Fruit fly (Drosophila melanogaster) whole organism: ENCODE measurements around the gene Actn3.
"Not testable (repeated sequence)": the region's sequence is repeated elsewhere in the genome, so short reads cannot be mapped to it uniquely, and the experiment has no call there.

Experiments used
- CG8478 ChIP-seq: fragments of >200 bp; optimal IDR thresholded peaks from 2 replicates; lab custom pipeline; 2018; ENCODE audit warnings: inconsistent platforms
- Dll ChIP-seq: fragments of >200 bp; optimal IDR thresholded peaks from 2 replicates; lab custom pipeline; 2017
- EcR ChIP-seq, 2 experiments: fragments of >200 bp; optimal IDR thresholded peaks; 2 replicates each; lab custom pipeline; 2017; ENCODE audit warnings: missing biosample characterization in 2 of 2, missing genetic modification characterization in 2 of 2, missing genetic modification reagents in 2 of 2
- pan ChIP-seq: fragments of >200 bp; optimal IDR thresholded peaks from 2 replicates; lab custom pipeline; 2017
- psq ChIP-seq: fragments of >200 bp; optimal IDR thresholded peaks from 2 replicates; lab custom pipeline; 2017
- usp ChIP-seq: fragments of >200 bp; optimal IDR thresholded peaks from 2 replicates; lab custom pipeline; 2017; ENCODE audit warnings: missing biosample characterization, missing genetic modification characterization, mixed read lengths

Actn3 gene

dm6 chr3R:16996059-16996959 is 18.7 kb upstream of the Actn3 start, which contains the start of the genes EMC2A and CG3534:
TSS of gene EMC2A (minus strand) at chr3R:16996071.
TSS of gene CG3534 (plus strand) at chr3R:16996446.
- no peak for TF ChIP-seq EcR (GFP tag; optimal IDR thresholded peaks at IDR 0.05; lab: Kevin White, UChicago)
- no peak for TF ChIP-seq CG8478
- no peak for TF ChIP-seq psq
- TF ChIP-seq pan (lab: Kevin White, UChicago), result no peak
- TF ChIP-seq Dll (lab: Kevin White, UChicago), result no peak
- no peak for TF ChIP-seq usp (GFP tag; lab: Kevin White, UChicago)

dm6 chr3R:16992716-16993115 is 15.1 kb upstream of the Actn3 start, which contains the start of gene CG31274:
TSS of gene CG31274 (plus strand) at chr3R:16993016.
- TF ChIP-seq psq; pan (lab: Kevin White, UChicago); CG8478: not testable (repeated sequence)

DNA sequence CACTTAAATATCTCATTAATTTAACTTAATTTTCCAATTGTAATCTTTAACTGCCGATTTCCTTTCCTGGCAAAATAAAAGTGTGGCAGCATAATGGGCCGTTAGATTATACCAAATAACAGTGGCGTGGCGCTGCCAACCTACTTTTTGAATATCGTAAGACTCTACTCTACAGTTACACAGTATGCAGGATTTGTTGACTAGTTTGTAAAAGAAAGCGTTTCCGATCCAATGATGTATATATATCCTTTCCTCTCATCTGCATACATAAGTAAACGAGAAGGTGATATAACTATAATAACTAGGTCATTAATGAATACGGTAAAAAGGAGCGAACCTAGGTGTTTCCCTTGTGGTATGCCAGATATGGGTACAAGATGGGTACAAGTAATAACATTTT is 14.2 kb upstream of the Actn3 start, which contains the start of gene EMC2B:
EMC2B (minus strand) TSS at position 98 of the 400 bp plus-strand sequence.
- TF ChIP-seq pan (lab: Kevin White, UChicago) (no peak), CG8478 (no peak), psq (no peak), EcR (GFP tag; optimal IDR thresholded peaks at IDR 0.05; lab: Kevin White, UChicago) (no peak), Dll (lab: Kevin White, UChicago) (no peak), usp (GFP tag; lab: Kevin White, UChicago) (no peak)

dm6 chr3R:16988514-16988913 is 10.9 kb upstream of the Actn3 start, which contains the start of gene MESK4:
TSS of gene MESK4 (plus strand) at chr3R:16988814.
- TF ChIP-seq psq; CG8478; pan (lab: Kevin White, UChicago): not testable (repeated sequence)

dm6 chr3R:16987924-16988298 is 10.3 kb upstream of the Actn3 start:
- no peak for TF ChIP-seq EcR (GFP tag; optimal IDR thresholded peaks at IDR 0.05; lab: Kevin White, UChicago)
- no peak for TF ChIP-seq CG8478

dm6 chr3R:16987220-16987923 is 9.8 kb upstream of the Actn3 start, which contains the start of gene CG18622:
TSS of gene CG18622 (minus strand) at chr3R:16987732.
- TF ChIP-seq pan (lab: Kevin White, UChicago), result no peak
- no peak for TF ChIP-seq usp (GFP tag; lab: Kevin White, UChicago)
- TF ChIP-seq EcR (GFP tag; optimal IDR thresholded peaks at IDR 0.05; lab: Kevin White, UChicago), result no peak

- no peak for TF ChIP-seq usp (GFP tag; lab: Kevin White, UChicago)
- TF ChIP-seq CG8478, result no peak
- no peak for TF ChIP-seq Dll (lab: Kevin White, UChicago)
- no peak for TF ChIP-seq psq
- TF ChIP-seq EcR (GFP tag; optimal IDR thresholded peaks at IDR 0.05; lab: Kevin White, UChicago), result peak in 1 of 2 experiments; percentile 28
These were observed 8.8 kb upstream of the Actn3 start for dm6 chr3R:16986181-16987074.

DNA sequence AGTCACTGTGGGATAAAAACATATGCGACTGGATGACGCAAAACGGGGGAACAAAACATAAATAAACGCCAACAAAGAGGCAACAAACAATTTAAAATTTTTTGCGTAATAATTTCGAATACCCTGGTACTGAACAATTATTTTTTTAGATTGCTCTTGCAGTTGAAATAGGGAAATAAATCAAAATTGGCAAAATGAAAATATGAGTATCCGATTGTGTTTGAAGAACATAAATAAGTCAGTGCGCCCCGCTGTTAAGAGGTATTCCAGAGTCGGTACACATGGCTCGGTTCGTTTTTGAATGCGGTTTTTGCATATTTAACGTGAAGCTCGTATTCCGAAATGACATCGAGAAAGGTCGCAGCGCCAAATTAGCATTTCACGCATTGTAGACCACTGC is 8.0 kb upstream of the Actn3 start:
- peak; percentile 84 for TF ChIP-seq pan (lab: Kevin White, UChicago)
- TF ChIP-seq usp (GFP tag; lab: Kevin White, UChicago), result no peak

DNA sequence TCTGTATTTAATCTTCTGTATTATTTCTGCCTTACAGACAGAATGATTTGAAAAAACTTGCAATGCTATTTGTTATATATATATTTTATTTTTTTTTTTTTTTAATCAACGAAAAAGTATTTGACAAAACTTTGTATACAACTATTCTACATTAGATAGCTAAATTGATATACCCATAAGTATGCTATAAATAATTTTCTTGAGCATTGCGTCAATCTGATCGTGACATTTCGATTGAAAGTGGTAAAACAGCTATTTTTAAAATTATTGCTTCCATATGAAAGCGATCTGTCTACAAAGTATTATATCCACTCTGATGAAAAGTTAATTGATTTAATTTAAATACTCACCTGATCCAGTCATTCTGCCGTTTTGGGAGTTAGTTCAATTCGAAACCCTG is 6.6 kb upstream of the Actn3 start:
- TF ChIP-seq psq, result no peak
- no peak for TF ChIP-seq EcR (GFP tag; optimal IDR thresholded peaks at IDR 0.05; lab: Kevin White, UChicago)

dm6 chr3R:16983001-16983400 is 5.4 kb upstream of the Actn3 start:
- TF ChIP-seq EcR (GFP tag; optimal IDR thresholded peaks at IDR 0.05; lab: Kevin White, UChicago) (no peak), pan (lab: Kevin White, UChicago) (no peak), usp (GFP tag; lab: Kevin White, UChicago) (no peak), CG8478 (no peak)

DNA sequence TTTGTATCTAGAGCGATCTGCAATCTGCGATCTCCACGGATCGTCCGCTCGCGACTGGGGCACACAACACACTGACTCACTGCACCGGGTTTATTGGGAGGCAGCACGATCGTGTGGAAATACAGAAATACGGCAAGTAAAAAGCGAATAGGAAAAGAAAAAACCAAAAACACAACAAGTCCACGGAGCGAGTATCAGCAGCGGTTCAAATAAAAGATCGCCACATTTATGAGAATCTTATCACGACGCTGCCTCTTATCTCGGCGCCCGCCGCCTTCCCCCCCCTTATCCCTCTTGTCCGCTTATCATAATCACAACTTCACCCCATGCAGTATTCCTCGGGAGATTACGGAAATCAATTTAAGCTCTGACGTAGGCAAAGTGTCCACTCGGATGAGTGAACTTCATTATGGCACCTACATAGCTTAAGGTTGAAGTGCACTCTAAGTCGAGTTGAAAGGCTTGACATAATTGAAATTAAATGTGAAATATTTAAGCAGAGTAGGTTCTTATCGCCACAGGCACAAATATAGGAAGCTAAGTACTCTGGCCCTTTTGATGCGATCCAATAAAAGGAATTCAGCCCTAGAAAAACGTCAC is 4.6 kb upstream of the Actn3 start, which contains the start of gene AhcyL2:
AhcyL2 (minus strand) TSS at position 51 of the 600 bp plus-strand sequence.
- TF ChIP-seq CG8478 (no peak), Dll (lab: Kevin White, UChicago) (no peak), usp (GFP tag; lab: Kevin White, UChicago) (no peak), EcR (GFP tag; optimal IDR thresholded peaks at IDR 0.05; lab: Kevin White, UChicago) (no peak), psq (no peak), pan (lab: Kevin White, UChicago) (no peak)
